Worm (Caenorhabditis elegans) whole organism, L3 larva: ENCODE measurements around the gene dmd-5.

Experiments used
- aly-2 ChIP-seq: fragments of 150-350 bp; optimal IDR thresholded peaks from 2 replicates; lab custom pipeline; 2014; ENCODE audit warnings: missing biosample characterization, missing genetic modification characterization
- ceh-82 ChIP-seq: fragments of 150-350 bp; optimal IDR thresholded peaks from 2 replicates; lab custom pipeline; 2014; ENCODE audit warnings: missing biosample characterization, missing genetic modification characterization
- lin-15B ChIP-seq: fragments of 150-350 bp; optimal IDR thresholded peaks from 2 replicates; lab custom pipeline; 2014; ENCODE audit warnings: missing biosample characterization, missing genetic modification characterization
- mdl-1 ChIP-seq: fragments of 150-350 bp; optimal IDR thresholded peaks from 2 replicates; lab custom pipeline; 2014; ENCODE audit warnings: missing biosample characterization, missing genetic modification characterization
- nfya-1 ChIP-seq: sonication (generic microtip); optimal IDR thresholded peaks from 2 replicates; lab custom pipeline; 2017; ENCODE audit warnings: missing genetic modification characterization, mild to moderate bottlenecking, missing compliant biosample characterization, antibody characterized with exemption, moderate library complexity; ENCODE audit not compliant: insufficient read depth
- nhr-12 ChIP-seq: fragments of 150-350 bp; optimal IDR thresholded peaks from 2 replicates; lab custom pipeline; 2014; ENCODE audit warnings: missing biosample characterization, missing genetic modification characterization
- nhr-237 ChIP-seq: fragments of 150-350 bp; optimal IDR thresholded peaks from 2 replicates; lab custom pipeline; 2014; ENCODE audit warnings: missing biosample characterization, missing genetic modification characterization
- snpc-4 ChIP-seq: fragments of 150-350 bp; optimal IDR thresholded peaks from 2 replicates; lab custom pipeline; 2014; ENCODE audit warnings: missing biosample characterization, missing genetic modification characterization
- unc-39 ChIP-seq: sonication (generic microtip); optimal IDR thresholded peaks from 4 replicates; lab custom pipeline; 2017; ENCODE audit warnings: missing biosample characterization, missing genetic modification characterization
- unc-62 ChIP-seq: fragments of 150-350 bp; sonication (generic microtip); optimal IDR thresholded peaks from 4 replicates; lab custom pipeline; 2014; ENCODE audit warnings: missing biosample characterization, missing genetic modification reagents, missing genetic modification characterization
- ztf-11 ChIP-seq: fragments of 150-350 bp; optimal IDR thresholded peaks from 2 replicates; lab custom pipeline; 2014; ENCODE audit warnings: missing biosample characterization, missing genetic modification characterization

DNA sequence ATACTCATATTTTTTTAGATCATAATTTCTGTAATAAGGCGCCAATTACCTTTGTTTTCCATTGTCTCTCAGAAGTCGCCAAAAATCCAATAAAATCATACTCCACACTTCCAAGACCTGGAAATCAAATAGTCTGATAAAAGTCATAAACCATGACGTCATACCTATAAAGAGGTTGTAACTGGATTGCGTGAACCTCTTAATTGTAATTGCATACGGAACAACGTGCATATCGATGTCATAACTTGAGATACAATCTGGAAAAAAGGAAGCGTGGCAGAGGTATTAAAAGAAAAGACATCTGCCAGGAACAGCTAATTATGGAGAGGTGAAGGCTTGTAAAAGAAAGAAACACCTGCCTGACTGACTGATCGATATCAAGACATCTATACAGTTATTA, 28.9 kb downstream of the dmd-5 start, which contains the start of gene F10C1.9:
- TF ChIP-seq unc-39 (no peak), snpc-4 (tag; lab: Kevin White, UChicago) (no peak), nfya-1 (no peak), mdl-1 (no peak), ztf-11 (tag; lab: Kevin White, UChicago) (no peak), ceh-82 (tag; lab: Kevin White, UChicago) (no peak), lin-15B (no peak), nhr-237 (no peak), unc-62 (GFP tag; lab: Kevin White, UChicago) (no peak), nhr-12 (tag; lab: Kevin White, UChicago) (no peak), aly-2 (tag; lab: Kevin White, UChicago) (no peak)
